Worm (Caenorhabditis elegans) whole organism, midembryonic: ENCODE results near the gene Y41C4A.6.

Experiments
- T22C8.4 ChIP-seq: fragments of 200-800 bp; sonication (Bioruptor generic); IDR thresholded peaks from 2 replicates; pipeline ENCODE4 v1.3.6; 2022; ENCODE audit warnings: missing genetic modification characterization, missing compliant biosample characterization
- cog-1 ChIP-seq: sonication (generic microtip); optimal IDR thresholded peaks from 2 replicates; lab custom pipeline; 2016; ENCODE audit warnings: missing genetic modification characterization, missing compliant biosample characterization
- flt-1 ChIP-seq: fragments of 200-800 bp; sonication (Bioruptor generic); IDR thresholded peaks from 2 replicates; pipeline ENCODE4 v1.3.6; 2022; ENCODE audit warnings: missing genetic modification characterization, missing compliant biosample characterization
- klf-2 ChIP-seq: fragments of 200-800 bp; sonication (Bioruptor generic); conservative IDR thresholded peaks from 2 replicates; pipeline ENCODE4 v1.3.6; 2022; ENCODE audit warnings: missing genetic modification reagents, missing genetic modification characterization, missing compliant biosample characterization
- med-1 ChIP-seq: sonication (generic microtip); optimal IDR thresholded peaks from 2 replicates; lab custom pipeline; 2017; ENCODE audit warnings: missing genetic modification characterization, mild to moderate bottlenecking, missing compliant biosample characterization, antibody characterized with exemption, missing genetic modification reagents; ENCODE audit not compliant: insufficient read depth
- ref-1 ChIP-seq: fragments of 200-800 bp; sonication (Bioruptor generic); conservative IDR thresholded peaks from 2 replicates; pipeline ENCODE4 v1.3.6; 2022; ENCODE audit warnings: missing genetic modification reagents, missing genetic modification characterization, missing compliant biosample characterization
- tab-1 ChIP-seq: fragments of 200-800 bp; sonication (Bioruptor generic); IDR thresholded peaks from 2 replicates; pipeline ENCODE4 v1.3.6; 2022; ENCODE audit warnings: missing genetic modification characterization, missing compliant biosample characterization
- ztf-23 ChIP-seq: fragments of 200-800 bp; sonication (Bioruptor generic); IDR thresholded peaks from 2 replicates; pipeline ENCODE4 v1.3.6; 2022; ENCODE audit warnings: missing genetic modification reagents, missing genetic modification characterization, missing compliant biosample characterization
- ztf-29 ChIP-seq: fragments of 200-800 bp; sonication (Bioruptor generic); IDR thresholded peaks from 2 replicates; pipeline ENCODE4 v1.3.6; 2022; ENCODE audit warnings: missing genetic modification reagents, missing genetic modification characterization, missing compliant biosample characterization

- no peak for TF ChIP-seq ref-1 (GFP tag; lab: Robert Waterston, UW)
- TF ChIP-seq ztf-23, result no peak
- TF ChIP-seq ztf-29, result no peak
- TF ChIP-seq klf-2, result no peak
- no peak for TF ChIP-seq T22C8.4 (GFP tag; lab: Robert Waterston, UW)
- no peak for TF ChIP-seq tab-1 (GFP tag; lab: Robert Waterston, UW)
- TF ChIP-seq flt-1 (GFP tag; lab: Robert Waterston, UW), result no peak
- TF ChIP-seq cog-1 (tag; lab: Kevin White, UChicago), result no peak
- TF ChIP-seq med-1 (GFP tag; lab: Kevin White, UChicago), result no peak
Measured at ce11 chrIII:11659804-11660203, 36.6 kb upstream of the Y41C4A.6 start.
